Worm (Caenorhabditis elegans) whole organism, mixed stage, embryonic: ENCODE measurements around the gene EEED8.12.

Source experiments
- M03D4.4 ChIP-seq: sonication (generic microtip); optimal IDR thresholded peaks from 2 replicates; lab custom pipeline; 2017; ENCODE audit warnings: mild to moderate bottlenecking, missing genetic modification characterization, missing compliant biosample characterization
- hlh-1 ChIP-seq: fragments of 150-350 bp; optimal IDR thresholded peaks from 2 replicates; lab custom pipeline; 2014; ENCODE audit warnings: missing biosample characterization, missing genetic modification reagents, missing genetic modification characterization
- lin-13 ChIP-seq: fragments of 150-350 bp; optimal IDR thresholded peaks from 2 replicates; lab custom pipeline; 2014; ENCODE audit warnings: missing biosample characterization, missing genetic modification characterization
- lsy-2 ChIP-seq: fragments of 150-350 bp; optimal IDR thresholded peaks from 2 replicates; lab custom pipeline; 2014; ENCODE audit warnings: missing biosample characterization, missing genetic modification characterization
- mab-5 ChIP-seq: fragments of 150-350 bp; optimal IDR thresholded peaks from 2 replicates; lab custom pipeline; 2014; ENCODE audit warnings: missing biosample characterization, missing genetic modification characterization
- mep-1 ChIP-seq: fragments of 150-350 bp; optimal IDR thresholded peaks from 2 replicates; lab custom pipeline; 2017; ENCODE audit warnings: missing biosample characterization, missing genetic modification reagents, missing genetic modification characterization, inconsistent platforms
- nhr-12 ChIP-seq: fragments of 150-350 bp; optimal IDR thresholded peaks from 2 replicates; lab custom pipeline; 2014; ENCODE audit warnings: missing biosample characterization, missing genetic modification characterization
- nhr-237 ChIP-seq: fragments of 150-350 bp; optimal IDR thresholded peaks from 2 replicates; lab custom pipeline; 2014; ENCODE audit warnings: missing biosample characterization, missing genetic modification characterization
- nhr-76 ChIP-seq: sonication (generic microtip); optimal IDR thresholded peaks from 2 replicates; lab custom pipeline; 2017; ENCODE audit warnings: missing biosample characterization, missing genetic modification characterization
- pha-4 ChIP-seq: fragments of 150-350 bp; optimal IDR thresholded peaks from 2 replicates; lab custom pipeline; 2018; ENCODE audit warnings: missing biosample characterization, missing genetic modification reagents, missing genetic modification characterization
- tbx-8 ChIP-seq: fragments of 200-800 bp; sonication (Bioruptor generic); optimal IDR thresholded peaks from 2 replicates; lab custom pipeline; 2018; ENCODE audit warnings: mild to moderate bottlenecking, missing genetic modification characterization, moderate library complexity, missing compliant biosample characterization
- unc-39 ChIP-seq: fragments of 150-350 bp; optimal IDR thresholded peaks from 2 replicates; lab custom pipeline; 2014; ENCODE audit warnings: missing biosample characterization, missing genetic modification characterization
- unc-62 ChIP-seq: fragments of 150-350 bp; optimal IDR thresholded peaks from 2 replicates; lab custom pipeline; 2014; ENCODE audit warnings: missing biosample characterization, missing genetic modification reagents, missing genetic modification characterization
- ztf-11 ChIP-seq: fragments of 150-350 bp; optimal IDR thresholded peaks from 2 replicates; lab custom pipeline; 2014; ENCODE audit warnings: missing biosample characterization, missing genetic modification characterization

ce11 chrII:5414040-5414439, 5.2 kb upstream of the EEED8.12 start, which contains the start of the genes EEED8.14 and EEED8.3:
- TF ChIP-seq mab-5 (tag; lab: Kevin White, UChicago) (no peak), lin-13 (tag; lab: Kevin White, UChicago) (no peak), pha-4 (no peak), unc-39 (no peak), mep-1 (tag; lab: Kevin White, UChicago) (no peak), unc-62 (GFP tag; lab: Kevin White, UChicago) (no peak), tbx-8 (GFP tag; lab: Kevin White, UChicago) (no peak), nhr-76 (no peak), ztf-11 (no peak), lsy-2 (tag; lab: Kevin White, UChicago) (no peak), M03D4.4 (tag; lab: Kevin White, UChicago) (no peak), hlh-1 (tag; lab: Kevin White, UChicago) (no peak), nhr-237 (tag; lab: Kevin White, UChicago) (no peak), nhr-12 (tag; lab: Kevin White, UChicago) (no peak)
